Fruit fly (Drosophila melanogaster) whole organism, pupa: Measurements from ENCODE around the gene CG11454.

ENCODE experiments used
- CG10348 ChIP-seq: fragments of 200-800 bp; sonication (Bioruptor generic); IDR thresholded peaks from 2 replicates; pipeline ENCODE4 v1.3.6; 2022; ENCODE audit warnings: missing biosample characterization, missing genetic modification characterization
- CG12605 ChIP-seq: fragments of 200-800 bp; sonication (Bioruptor generic); IDR thresholded peaks from 2 replicates; pipeline ENCODE4 v1.3.6; 2022; ENCODE audit warnings: missing biosample characterization, missing genetic modification characterization
- CG13204 ChIP-seq: fragments of 200-800 bp; sonication (Bioruptor generic); optimal IDR thresholded peaks from 2 replicates; lab custom pipeline; 2018; ENCODE audit warnings: missing biosample characterization, mild to moderate bottlenecking, missing genetic modification characterization, moderate library complexity
- CG14655 ChIP-seq: fragments of 200-800 bp; sonication (Bioruptor generic); optimal IDR thresholded peaks from 3 replicates; lab custom pipeline; 2017; ENCODE audit warnings: mild to moderate bottlenecking, missing biosample characterization, missing genetic modification reagents, missing genetic modification characterization
- CG15710 ChIP-seq: fragments of 200-800 bp; sonication (Bioruptor generic); optimal IDR thresholded peaks from 2 replicates; lab custom pipeline; 2018; ENCODE audit warnings: missing biosample characterization, mild to moderate bottlenecking, missing genetic modification characterization, moderate library complexity
- CG17806 ChIP-seq: fragments of 200-800 bp; sonication (Bioruptor generic); optimal IDR thresholded peaks from 2 replicates; lab custom pipeline; 2018; ENCODE audit warnings: missing biosample characterization, mild to moderate bottlenecking, missing genetic modification characterization, moderate library complexity
- CG32121 ChIP-seq: fragments of 200-800 bp; sonication (Bioruptor generic); IDR thresholded peaks from 2 replicates; pipeline ENCODE4 v1.3.6; 2022; ENCODE audit warnings: missing biosample characterization, missing genetic modification characterization
- CG34367 ChIP-seq: fragments of 200-800 bp; sonication (Bioruptor generic); optimal IDR thresholded peaks from 2 replicates; lab custom pipeline; 2018; ENCODE audit warnings: missing biosample characterization, mild to moderate bottlenecking, missing genetic modification characterization
- CG4496 ChIP-seq: fragments of 200-800 bp; sonication (Bioruptor generic); IDR thresholded peaks from 3 replicates; pipeline ENCODE4 v1.3.6; 2022; ENCODE audit warnings: missing biosample characterization, missing genetic modification characterization
- CG8159 ChIP-seq: fragments of 200-800 bp; sonication (Bioruptor generic); optimal IDR thresholded peaks from 3 replicates; lab custom pipeline; 2018; ENCODE audit warnings: missing biosample characterization, mild to moderate bottlenecking, missing genetic modification characterization, moderate library complexity
- CG8301 ChIP-seq: fragments of 200-800 bp; sonication (Bioruptor generic); optimal IDR thresholded peaks from 2 replicates; lab custom pipeline; 2018; ENCODE audit warnings: missing biosample characterization, mild to moderate bottlenecking, missing genetic modification characterization
- CG9948 ChIP-seq: fragments of 200-800 bp; sonication (Bioruptor generic); optimal IDR thresholded peaks from 2 replicates; lab custom pipeline; 2018; ENCODE audit warnings: missing biosample characterization, mild to moderate bottlenecking, missing genetic modification characterization, moderate library complexity
- D1 ChIP-seq: fragments of 200-800 bp; sonication (Bioruptor generic); optimal IDR thresholded peaks from 2 replicates; lab custom pipeline; 2018; ENCODE audit warnings: missing biosample characterization, mild to moderate bottlenecking, missing genetic modification characterization, moderate library complexity
- EcR ChIP-seq: fragments of 200-800 bp; sonication (Bioruptor generic); optimal IDR thresholded peaks from 3 replicates; lab custom pipeline; 2019; ENCODE audit warnings: missing biosample characterization, missing genetic modification characterization, mild to moderate bottlenecking, moderate library complexity, missing genetic modification reagents
- Ets98B ChIP-seq: fragments of 200-800 bp; sonication (Bioruptor generic); IDR thresholded peaks from 2 replicates; pipeline ENCODE4 v1.3.6; 2022; ENCODE audit warnings: missing biosample characterization, missing genetic modification characterization
- Pif1A ChIP-seq: fragments of 200-800 bp; sonication (Bioruptor generic); optimal IDR thresholded peaks from 3 replicates; lab custom pipeline; 2016; ENCODE audit warnings: missing biosample characterization, missing genetic modification characterization
- Pif1B ChIP-seq: fragments of 200-800 bp; sonication (Bioruptor generic); optimal IDR thresholded peaks from 3 replicates; lab custom pipeline; 2016; ENCODE audit warnings: missing biosample characterization, missing genetic modification characterization
- Snoo ChIP-seq: fragments of 200-800 bp; sonication (Bioruptor generic); optimal IDR thresholded peaks from 3 replicates; lab custom pipeline; 2017; ENCODE audit warnings: missing biosample characterization, mild to moderate bottlenecking, missing genetic modification characterization, inconsistent platforms
- fd96Ca ChIP-seq: fragments of 200-800 bp; sonication (Bioruptor generic); IDR thresholded peaks from 3 replicates; pipeline ENCODE4 v1.3.6; 2022; ENCODE audit warnings: missing biosample characterization, missing genetic modification characterization
- gl ChIP-seq: fragments of 200-800 bp; sonication (Bioruptor generic); optimal IDR thresholded peaks from 2 replicates; lab custom pipeline; 2018; ENCODE audit warnings: missing biosample characterization, mild to moderate bottlenecking, missing genetic modification characterization
- rn ChIP-seq: fragments of 200-800 bp; sonication (Bioruptor generic); IDR thresholded peaks from 2 replicates; pipeline ENCODE4 v1.3.6; 2022; ENCODE audit warnings: missing biosample characterization, missing genetic modification characterization

Gene CG11454

dm6 chr2L:155994-156393 lies 12.9 kb downstream of the CG11454 start, which contains the start of gene CG3436:
Gene CG3436 (plus strand): TSS chr2L:156029.
- TF ChIP-seq Snoo (tag; lab: Kevin White, UChicago) (no peak), CG15710 (tag; lab: Kevin White, UChicago) (peak; percentile 4)

DNA sequence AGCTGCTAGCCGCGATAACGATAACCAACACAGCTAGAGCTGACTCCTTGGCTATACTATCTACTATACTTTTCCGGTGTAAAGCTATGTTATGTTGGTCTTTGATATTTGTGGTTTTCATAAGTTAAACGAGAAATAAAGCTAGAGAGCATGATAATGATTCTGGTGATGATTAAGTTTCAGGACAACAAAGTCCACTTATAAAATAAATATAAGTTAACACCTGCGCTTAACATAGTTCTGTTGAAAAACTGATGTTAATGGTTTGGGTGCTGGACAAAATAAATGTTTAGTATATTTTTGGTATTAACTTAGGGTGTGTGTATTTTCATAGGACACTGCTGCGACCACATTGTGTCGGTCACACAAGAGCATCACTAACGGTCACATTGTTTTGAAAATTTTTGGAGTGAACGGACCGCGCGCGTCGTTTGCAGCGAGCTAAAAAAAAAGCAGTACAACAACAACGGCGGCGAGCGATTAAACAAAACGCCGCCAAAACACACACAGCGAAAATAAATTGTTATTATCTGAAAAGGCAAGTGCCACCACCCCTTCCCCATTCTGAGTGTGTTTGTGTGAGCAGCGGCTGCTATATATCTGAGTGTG lies 15.6 kb downstream of the CG11454 start, which contains the start of the genes CG33635 and spen:
Gene CG33635, minus strand, starts transcription at position 16 of the 609 bp plus-strand sequence.
Gene spen, plus strand, starts transcription at position 384 of the 609 bp plus-strand sequence.
- TF ChIP-seq Ets98B (GFP tag; lab: Robert Waterston, UW) (no peak), rn (GFP tag; lab: Robert Waterston, UW) (no peak), gl (tag; lab: Kevin White, UChicago) (peak; percentile 18), Snoo (tag; lab: Kevin White, UChicago) (peak; percentile 17), CG14655 (GFP tag; lab: Kevin White, UChicago) (no peak), CG34367 (tag; lab: Kevin White, UChicago) (peak; percentile 14), CG4496 (GFP tag; lab: Robert Waterston, UW) (no peak), Pif1A (no peak), CG9948 (tag; lab: Kevin White, UChicago) (no peak), CG13204 (GFP tag; lab: Kevin White, UChicago) (no peak), Pif1B (GFP tag; lab: Kevin White, UChicago) (peak; percentile 54), fd96Ca (GFP tag; lab: Robert Waterston, UW) (no peak), D1 (no peak), EcR (GFP tag; lab: Kevin White, UChicago) (peak; percentile 66), CG15710 (tag; lab: Kevin White, UChicago) (no peak), CG12605 (GFP tag; lab: Robert Waterston, UW) (no peak), CG8159 (tag; lab: Kevin White, UChicago) (peak; percentile 7), CG8301 (tag; lab: Kevin White, UChicago) (no peak)

- TF ChIP-seq CG14655 (GFP tag; lab: Kevin White, UChicago) (peak; percentile 88), CG12605 (GFP tag; lab: Robert Waterston, UW) (no peak), gl (tag; lab: Kevin White, UChicago) (peak; percentile 94), EcR (GFP tag; lab: Kevin White, UChicago) (peak; percentile 69), CG8159 (tag; lab: Kevin White, UChicago) (peak; percentile 72), Pif1B (GFP tag; lab: Kevin White, UChicago) (peak; percentile 92), CG15710 (tag; lab: Kevin White, UChicago) (peak; percentile 90), CG17806 (tag; lab: Kevin White, UChicago) (peak; percentile 62), Ets98B (GFP tag; lab: Robert Waterston, UW) (no peak), CG9948 (tag; lab: Kevin White, UChicago) (peak; percentile 64), CG13204 (GFP tag; lab: Kevin White, UChicago) (peak; percentile 85), Snoo (tag; lab: Kevin White, UChicago) (peak; percentile 77), CG32121 (GFP tag; lab: Robert Waterston, UW) (no peak), D1 (peak; percentile 4), CG10348 (GFP tag; lab: Robert Waterston, UW) (no peak), Pif1A (peak; percentile 89), fd96Ca (GFP tag; lab: Robert Waterston, UW) (no peak), rn (GFP tag; lab: Robert Waterston, UW) (no peak), CG8301 (tag; lab: Kevin White, UChicago) (peak; percentile 73), CG34367 (tag; lab: Kevin White, UChicago) (peak; percentile 77), CG4496 (GFP tag; lab: Robert Waterston, UW) (no peak)
Observed at dm6 chr2L:160581-161452, 17.7 kb downstream of the CG11454 start.

DNA sequence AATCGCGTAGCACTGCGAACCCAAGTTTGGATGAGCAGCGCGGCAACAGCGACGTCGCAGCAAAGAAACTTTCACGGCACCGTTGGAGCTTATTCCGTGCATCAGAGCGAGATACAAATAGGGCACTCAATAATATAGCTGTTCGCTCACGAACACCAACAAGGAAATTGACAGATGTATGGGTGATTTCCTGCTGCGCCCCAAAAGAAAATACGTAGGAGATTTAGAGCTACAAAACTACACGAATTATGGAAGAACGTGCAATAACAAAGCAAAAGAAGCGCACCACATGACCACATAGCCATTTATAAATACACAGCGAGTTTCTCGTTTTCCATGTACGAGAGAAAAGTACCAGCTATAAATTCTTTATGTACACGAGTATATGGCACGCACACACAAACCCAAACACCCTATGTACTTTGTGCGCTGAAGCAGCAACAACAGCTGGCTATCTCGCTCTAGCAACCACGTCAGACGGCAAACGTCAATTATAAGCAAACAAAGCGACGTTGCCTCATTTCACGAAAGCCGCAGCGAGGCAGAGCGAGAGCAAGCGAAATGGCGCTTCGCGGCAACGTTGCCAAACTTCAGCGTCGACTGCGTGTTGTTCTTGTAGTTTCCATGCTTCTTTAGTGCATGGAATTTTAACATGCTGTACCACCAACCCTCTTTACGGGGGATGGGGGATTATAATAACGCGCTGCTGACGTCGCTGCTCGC lies 18.5 kb downstream of the CG11454 start:
- TF ChIP-seq Pif1A (peak; percentile 2), CG8301 (tag; lab: Kevin White, UChicago) (peak; percentile 55), CG13204 (GFP tag; lab: Kevin White, UChicago) (peak; percentile 28), gl (tag; lab: Kevin White, UChicago) (peak; percentile 40), CG14655 (GFP tag; lab: Kevin White, UChicago) (peak; percentile 56), EcR (GFP tag; lab: Kevin White, UChicago) (peak; percentile 67), CG15710 (tag; lab: Kevin White, UChicago) (peak; percentile 23), CG4496 (GFP tag; lab: Robert Waterston, UW) (no peak), Snoo (tag; lab: Kevin White, UChicago) (peak; percentile 19), CG32121 (GFP tag; lab: Robert Waterston, UW) (no peak), CG17806 (tag; lab: Kevin White, UChicago) (no peak), Pif1B (GFP tag; lab: Kevin White, UChicago) (peak; percentile 76), CG34367 (tag; lab: Kevin White, UChicago) (peak; percentile 29), CG8159 (tag; lab: Kevin White, UChicago) (peak; percentile 35)
